Fruit fly (Drosophila melanogaster) whole organism, pupa: ENCODE data around the gene C1GalTA.
A peak's percentile ranks its signal among the peaks of the same experiment; 100 is the strongest.

Source experiments
- CG10348 ChIP-seq: fragments of 200-800 bp; sonication (Bioruptor generic); IDR thresholded peaks from 2 replicates; pipeline ENCODE4 v1.3.6; 2022; ENCODE audit warnings: missing biosample characterization, missing genetic modification characterization
- CG14655 ChIP-seq: fragments of 200-800 bp; sonication (Bioruptor generic); optimal IDR thresholded peaks from 3 replicates; lab custom pipeline; 2017; ENCODE audit warnings: mild to moderate bottlenecking, missing biosample characterization, missing genetic modification reagents, missing genetic modification characterization
- CG32121 ChIP-seq: fragments of 200-800 bp; sonication (Bioruptor generic); IDR thresholded peaks from 2 replicates; pipeline ENCODE4 v1.3.6; 2022; ENCODE audit warnings: missing biosample characterization, missing genetic modification characterization
- CG34367 ChIP-seq: fragments of 200-800 bp; sonication (Bioruptor generic); optimal IDR thresholded peaks from 2 replicates; lab custom pipeline; 2018; ENCODE audit warnings: missing biosample characterization, mild to moderate bottlenecking, missing genetic modification characterization
- CG4496 ChIP-seq: fragments of 200-800 bp; sonication (Bioruptor generic); IDR thresholded peaks from 3 replicates; pipeline ENCODE4 v1.3.6; 2022; ENCODE audit warnings: missing biosample characterization, missing genetic modification characterization
- CG8159 ChIP-seq: fragments of 200-800 bp; sonication (Bioruptor generic); optimal IDR thresholded peaks from 3 replicates; lab custom pipeline; 2018; ENCODE audit warnings: missing biosample characterization, mild to moderate bottlenecking, missing genetic modification characterization, moderate library complexity
- D1 ChIP-seq: fragments of 200-800 bp; sonication (Bioruptor generic); optimal IDR thresholded peaks from 2 replicates; lab custom pipeline; 2018; ENCODE audit warnings: missing biosample characterization, mild to moderate bottlenecking, missing genetic modification characterization, moderate library complexity
- Pif1B ChIP-seq: fragments of 200-800 bp; sonication (Bioruptor generic); optimal IDR thresholded peaks from 3 replicates; lab custom pipeline; 2016; ENCODE audit warnings: missing biosample characterization, missing genetic modification characterization
- fd96Ca ChIP-seq: fragments of 200-800 bp; sonication (Bioruptor generic); IDR thresholded peaks from 3 replicates; pipeline ENCODE4 v1.3.6; 2022; ENCODE audit warnings: missing biosample characterization, missing genetic modification characterization
- rn ChIP-seq: fragments of 200-800 bp; sonication (Bioruptor generic); IDR thresholded peaks from 2 replicates; pipeline ENCODE4 v1.3.6; 2022; ENCODE audit warnings: missing biosample characterization, missing genetic modification characterization

DNA sequence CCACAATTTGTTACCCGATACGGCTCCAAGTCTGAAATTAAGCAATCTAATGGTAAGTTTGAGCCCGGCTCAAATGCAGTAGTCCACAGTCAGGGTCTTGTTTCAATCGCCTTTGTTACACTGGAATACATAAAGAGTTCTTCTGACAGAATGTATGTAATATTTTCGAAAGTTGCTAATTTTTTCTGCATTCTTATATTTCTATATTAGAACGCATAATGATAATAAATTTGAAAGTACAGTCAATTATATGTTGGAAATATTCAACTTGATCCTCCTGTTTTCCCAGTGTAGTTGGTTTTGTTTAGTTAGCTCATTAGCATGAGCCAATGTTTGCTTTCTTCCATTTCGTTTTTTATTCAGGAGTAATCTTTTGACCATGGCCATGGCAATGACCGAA is 27.6 kb downstream of the C1GalTA start:
- no peak for TF ChIP-seq CG34367
- TF ChIP-seq CG4496 (GFP tag; lab: Robert Waterston, UW) = peak; percentile 50; the same call in 2 of the 3 replicates
- TF ChIP-seq CG14655 (GFP tag; lab: Kevin White, UChicago) = no peak
- no peak for TF ChIP-seq fd96Ca
- no peak for TF ChIP-seq rn (GFP tag; lab: Robert Waterston, UW)
- TF ChIP-seq CG32121 (GFP tag; lab: Robert Waterston, UW) = no peak
- TF ChIP-seq D1 (tag; lab: Kevin White, UChicago) = no peak
- no peak for TF ChIP-seq CG10348 (GFP tag; lab: Robert Waterston, UW)
- no peak for TF ChIP-seq CG8159 (tag; lab: Kevin White, UChicago)
- no peak for TF ChIP-seq Pif1B (GFP tag; lab: Kevin White, UChicago)
